Fruit fly (Drosophila melanogaster) whole organism, embryonic: ENCODE results near the gene SPARC.

Source experiments
- ATbp ChIP-seq: fragments of 200-800 bp; sonication (Bioruptor generic); optimal IDR thresholded peaks from 2 replicates; lab custom pipeline; 2017; ENCODE audit warnings: missing biosample characterization, mild to moderate bottlenecking, missing genetic modification characterization, missing genetic modification reagents
- Asciz ChIP-seq: fragments of 200-800 bp; sonication (Bioruptor generic); optimal IDR thresholded peaks from 2 replicates; lab custom pipeline; 2017; ENCODE audit warnings: missing biosample characterization, mild to moderate bottlenecking, missing genetic modification characterization, missing genetic modification reagents
- CG10274 ChIP-seq: fragments of 200-800 bp; sonication (Bioruptor generic); optimal IDR thresholded peaks from 3 replicates; lab custom pipeline; 2017; ENCODE audit warnings: missing biosample characterization, mild to moderate bottlenecking, missing genetic modification characterization
- CG10321 ChIP-seq: fragments of 200-800 bp; sonication (Bioruptor generic); IDR thresholded peaks from 2 replicates; pipeline ENCODE4 v1.3.6; 2022; ENCODE audit warnings: missing biosample characterization, missing genetic modification characterization
- CG11247 ChIP-seq: fragments of 200-800 bp; sonication (Bioruptor generic); IDR thresholded peaks from 2 replicates; pipeline ENCODE4 v1.3.6; 2022; ENCODE audit warnings: missing biosample characterization, missing genetic modification characterization
- CG12155 ChIP-seq: fragments of 200-800 bp; sonication (Bioruptor generic); optimal IDR thresholded peaks from 3 replicates; lab custom pipeline; 2016; ENCODE audit warnings: missing biosample characterization, missing genetic modification characterization
- CG1233 ChIP-seq: fragments of 200-800 bp; sonication (Bioruptor generic); optimal IDR thresholded peaks from 4 replicates; lab custom pipeline; 2018; ENCODE audit warnings: missing biosample characterization, mild to moderate bottlenecking, missing genetic modification characterization
- CG12391 ChIP-seq: fragments of 200-800 bp; sonication (Bioruptor generic); optimal IDR thresholded peaks from 3 replicates; lab custom pipeline; 2018; ENCODE audit warnings: missing biosample characterization, mild to moderate bottlenecking, missing genetic modification characterization, moderate library complexity
- CG13123 ChIP-seq: fragments of 200-800 bp; sonication (Bioruptor generic); optimal IDR thresholded peaks from 2 replicates; lab custom pipeline; 2016; ENCODE audit warnings: missing biosample characterization, missing genetic modification characterization
- CG14667 ChIP-seq: fragments of 200-800 bp; sonication (Bioruptor generic); IDR thresholded peaks from 2 replicates; pipeline ENCODE4 v1.3.6; 2022; ENCODE audit warnings: missing biosample characterization, missing genetic modification characterization
- CG14710 ChIP-seq: fragments of 200-800 bp; sonication (Bioruptor generic); optimal IDR thresholded peaks from 3 replicates; lab custom pipeline; 2019; ENCODE audit warnings: missing biosample characterization, mild to moderate bottlenecking, missing genetic modification characterization, moderate library complexity
- CG17328 ChIP-seq: fragments of 200-800 bp; sonication (Bioruptor generic); IDR thresholded peaks from 2 replicates; pipeline ENCODE4 v1.3.6; 2022; ENCODE audit warnings: missing biosample characterization, missing genetic modification characterization
- CG17912 ChIP-seq: fragments of 200-800 bp; sonication (Bioruptor generic); optimal IDR thresholded peaks from 2 replicates; lab custom pipeline; 2018; ENCODE audit warnings: missing biosample characterization, mild to moderate bottlenecking, missing genetic modification characterization
- CG18262 ChIP-seq: fragments of 200-800 bp; optimal IDR thresholded peaks from 3 replicates; lab custom pipeline; 2019; ENCODE audit warnings: missing biosample characterization, mild to moderate bottlenecking, missing genetic modification characterization, moderate library complexity
- CG2202 ChIP-seq: fragments of 200-800 bp; sonication (Bioruptor generic); optimal IDR thresholded peaks from 2 replicates; lab custom pipeline; 2018; ENCODE audit warnings: missing biosample characterization, mild to moderate bottlenecking, missing genetic modification characterization
- CG30020 ChIP-seq: fragments of 200-800 bp; optimal IDR thresholded peaks from 2 replicates; lab custom pipeline; 2019; ENCODE audit warnings: missing biosample characterization, mild to moderate bottlenecking, missing genetic modification characterization, moderate library complexity
- CG31365 ChIP-seq: fragments of 200-800 bp; sonication (Bioruptor generic); optimal IDR thresholded peaks from 2 replicates; lab custom pipeline; 2018; ENCODE audit warnings: missing biosample characterization, mild to moderate bottlenecking, missing genetic modification characterization
- CG31388 ChIP-seq: fragments of 200-800 bp; sonication (Bioruptor generic); optimal IDR thresholded peaks from 2 replicates; lab custom pipeline; 2016; ENCODE audit warnings: missing biosample characterization, missing genetic modification characterization
- CG32772 ChIP-seq: fragments of 200-800 bp; sonication (Bioruptor generic); IDR thresholded peaks from 2 replicates; pipeline ENCODE4 v1.3.6; 2022; ENCODE audit warnings: missing biosample characterization, missing genetic modification characterization
- CG5180 ChIP-seq: fragments of 200-800 bp; sonication (Bioruptor generic); optimal IDR thresholded peaks from 3 replicates; lab custom pipeline; 2017; ENCODE audit warnings: missing biosample characterization, missing genetic modification characterization, mild to moderate bottlenecking, moderate library complexity, missing genetic modification reagents
- CG5245 ChIP-seq: fragments of 200-800 bp; sonication (Bioruptor generic); optimal IDR thresholded peaks from 3 replicates; lab custom pipeline; 2016; ENCODE audit warnings: missing biosample characterization, missing genetic modification characterization
- CG6175 ChIP-seq: fragments of 200-800 bp; sonication (Bioruptor generic); IDR thresholded peaks from 3 replicates; pipeline ENCODE4 v1.3.6; 2022; ENCODE audit warnings: missing biosample characterization, missing genetic modification characterization
- CG8478 ChIP-seq: fragments of >200 bp; optimal IDR thresholded peaks from 2 replicates; lab custom pipeline; 2018
- CG9609 ChIP-seq: fragments of 200-800 bp; sonication (Bioruptor generic); optimal IDR thresholded peaks from 3 replicates; lab custom pipeline; 2016; ENCODE audit warnings: missing biosample characterization, missing genetic modification characterization
- Ets65A ChIP-seq: fragments of 200-800 bp; sonication (Bioruptor generic); peaks from one replicate; lab custom pipeline; 2016; ENCODE audit warnings: missing biosample characterization, missing genetic modification characterization
- Fer1 ChIP-seq: fragments of 200-800 bp; sonication (Bioruptor generic); optimal IDR thresholded peaks from 2 replicates; lab custom pipeline; 2017; ENCODE audit warnings: missing biosample characterization, mild to moderate bottlenecking, missing genetic modification characterization
- GATAe ChIP-seq: fragments of 200-800 bp; sonication (Bioruptor generic); conservative IDR thresholded peaks from 2 replicates; pipeline ENCODE4 v1.3.6; 2022; ENCODE audit warnings: missing biosample characterization, missing genetic modification characterization
- HLH54F ChIP-seq: fragments of 200-800 bp; sonication (Bioruptor generic); optimal IDR thresholded peaks from 3 replicates; lab custom pipeline; 2016; ENCODE audit warnings: missing biosample characterization, missing genetic modification characterization
- Hr39 ChIP-seq: fragments of >200 bp; optimal IDR thresholded peaks from 2 replicates; lab custom pipeline; 2017
- MTF-1 ChIP-seq: fragments of 200-800 bp; sonication (Bioruptor generic); optimal IDR thresholded peaks from 2 replicates; lab custom pipeline; 2018; ENCODE audit warnings: missing biosample characterization, mild to moderate bottlenecking, missing genetic modification characterization, borderline replicate concordance
- Mad ChIP-seq: fragments of 200-800 bp; sonication (Bioruptor generic); optimal IDR thresholded peaks from 2 replicates; lab custom pipeline; 2016; ENCODE audit warnings: missing biosample characterization, missing genetic modification characterization
- Neu2 ChIP-seq: fragments of 200-800 bp; sonication (Bioruptor generic); optimal IDR thresholded peaks from 3 replicates; lab custom pipeline; 2016; ENCODE audit warnings: missing biosample characterization, missing genetic modification characterization, borderline replicate concordance
- Oli ChIP-seq: fragments of 200-800 bp; sonication (Bioruptor generic); optimal IDR thresholded peaks from 2 replicates; lab custom pipeline; 2018; ENCODE audit warnings: missing biosample characterization, mild to moderate bottlenecking, missing genetic modification characterization, moderate library complexity
- Pdp1 ChIP-seq, 2 experiments: fragments of 200-800 bp; sonication (Bioruptor generic); optimal IDR thresholded peaks; 3 replicates each; lab custom pipeline; 2016; ENCODE audit warnings: missing biosample characterization in 2 of 2, missing genetic modification characterization in 2 of 2, mild to moderate bottlenecking in 1 of 2, moderate library complexity in 1 of 2
- Ptx1 ChIP-seq: fragments of 200-800 bp; sonication (Bioruptor generic); IDR thresholded peaks from 2 replicates; pipeline ENCODE4 v1.3.6; 2022; ENCODE audit warnings: missing biosample characterization, missing genetic modification characterization
- Six4 ChIP-seq: fragments of 200-800 bp; sonication (Bioruptor generic); optimal IDR thresholded peaks from 2 replicates; lab custom pipeline; 2016; ENCODE audit warnings: missing biosample characterization, missing genetic modification characterization
- Sry-δ ChIP-seq: fragments of 200-800 bp; sonication (Bioruptor generic); optimal IDR thresholded peaks from 2 replicates; lab custom pipeline; 2016; ENCODE audit warnings: missing biosample characterization, missing genetic modification characterization
- TFAM ChIP-seq: fragments of 200-800 bp; sonication (Bioruptor generic); optimal IDR thresholded peaks from 2 replicates; lab custom pipeline; 2017; ENCODE audit warnings: missing biosample characterization, missing genetic modification characterization, inconsistent platforms
- amos ChIP-seq: fragments of 200-800 bp; sonication (Bioruptor generic); IDR thresholded peaks from 2 replicates; pipeline ENCODE4 v1.3.6; 2022; ENCODE audit warnings: missing biosample characterization, missing genetic modification characterization; ENCODE audit not compliant: partially characterized antibody
- chn ChIP-seq: fragments of 200-800 bp; sonication (Bioruptor generic); optimal IDR thresholded peaks from 2 replicates; lab custom pipeline; 2016; ENCODE audit warnings: missing biosample characterization, missing genetic modification characterization
- dan ChIP-seq: fragments of 200-800 bp; sonication (Bioruptor generic); IDR thresholded peaks from 2 replicates; pipeline ENCODE4 v1.3.6; 2022; ENCODE audit warnings: missing biosample characterization, missing genetic modification characterization
- dati ChIP-seq: fragments of 200-800 bp; sonication (Bioruptor generic); IDR thresholded peaks from 2 replicates; pipeline ENCODE4 v1.3.6; 2022; ENCODE audit warnings: missing biosample characterization, missing genetic modification characterization
- hth ChIP-seq: fragments of >200 bp; optimal IDR thresholded peaks from 2 replicates; lab custom pipeline; 2017; ENCODE audit warnings: inconsistent platforms
- jigr1 ChIP-seq: fragments of 200-800 bp; sonication (Bioruptor generic); IDR thresholded peaks from 3 replicates; pipeline ENCODE4 v1.3.6; 2022; ENCODE audit warnings: missing biosample characterization, missing genetic modification characterization
- pros ChIP-seq: fragments of 200-800 bp; sonication (Bioruptor generic); optimal IDR thresholded peaks from 3 replicates; lab custom pipeline; 2019; ENCODE audit warnings: missing biosample characterization, mild to moderate bottlenecking, missing genetic modification characterization, moderate library complexity
- ro ChIP-seq: fragments of 200-800 bp; sonication (Bioruptor generic); IDR thresholded peaks from 2 replicates; pipeline ENCODE4 v1.3.6; 2022; ENCODE audit warnings: missing biosample characterization, missing genetic modification characterization
- so ChIP-seq: fragments of 200-800 bp; sonication (Bioruptor generic); IDR thresholded peaks from 3 replicates; pipeline ENCODE4 v1.3.6; 2022; ENCODE audit warnings: missing biosample characterization, missing genetic modification characterization
- ssp ChIP-seq: fragments of 200-800 bp; sonication (Bioruptor generic); IDR thresholded peaks from 2 replicates; pipeline ENCODE4 v1.3.6; 2022; ENCODE audit warnings: missing biosample characterization, missing genetic modification characterization
- sug ChIP-seq: fragments of 200-800 bp; optimal IDR thresholded peaks from 2 replicates; lab custom pipeline; 2019; ENCODE audit warnings: missing biosample characterization, mild to moderate bottlenecking, missing genetic modification characterization, moderate library complexity
- vfl ChIP-seq: fragments of 200-800 bp; sonication (Bioruptor generic); optimal IDR thresholded peaks from 2 replicates; lab custom pipeline; 2016; ENCODE audit warnings: missing biosample characterization, missing genetic modification characterization
- yki ChIP-seq: fragments of >200 bp; optimal IDR thresholded peaks from 3 replicates; lab custom pipeline; 2018
- zen2 ChIP-seq: fragments of 200-800 bp; sonication (Bioruptor generic); IDR thresholded peaks from 3 replicates; pipeline ENCODE4 v1.3.6; 2022; ENCODE audit warnings: missing biosample characterization, missing genetic modification characterization; ENCODE audit not compliant: partially characterized antibody
- zf30C ChIP-seq: fragments of 200-800 bp; sonication (Bioruptor generic); optimal IDR thresholded peaks from 3 replicates; lab custom pipeline; 2018; ENCODE audit warnings: missing biosample characterization, mild to moderate bottlenecking, missing genetic modification characterization

The SPARC gene

dm6 chr3R:26899982-26900381, 28.2 kb upstream of the SPARC start (continued):
- TF ChIP-seq CG17912 (GFP tag; lab: Kevin White, UChicago): no peak
- TF ChIP-seq amos: no peak
- no peak for TF ChIP-seq vfl (GFP tag; lab: Kevin White, UChicago)
- peak; percentile 25 for TF ChIP-seq Six4 (GFP tag; lab: Kevin White, UChicago)
- no peak for TF ChIP-seq CG12155 (GFP tag; lab: Kevin White, UChicago)
- peak; percentile 53 for TF ChIP-seq Oli (tag; lab: Kevin White, UChicago)
- no peak for TF ChIP-seq Hr39
- no peak for TF ChIP-seq Sry-δ
- peak; percentile 71 for TF ChIP-seq ro (GFP tag; lab: Robert Waterston, UW)
- TF ChIP-seq CG14710 (tag; lab: Kevin White, UChicago): peak; percentile 28
- peak; percentile 40 for TF ChIP-seq ATbp (GFP tag; lab: Kevin White, UChicago)
- peak; percentile 39; the same call in 1 of the 2 replicates for TF ChIP-seq CG32772 (GFP tag; lab: Robert Waterston, UW)
- no peak for TF ChIP-seq dan
- peak; percentile 1 for TF ChIP-seq chn (GFP tag; lab: Kevin White, UChicago)
- TF ChIP-seq Asciz: peak; percentile 43
- TF ChIP-seq Ptx1 (GFP tag; lab: Robert Waterston, UW): peak; percentile 66
- TF ChIP-seq CG9609 (GFP tag; lab: Kevin White, UChicago): no peak
- TF ChIP-seq jigr1 (GFP tag; lab: Robert Waterston, UW): no peak
- TF ChIP-seq Pdp1 (GFP tag; optimal IDR thresholded peaks at IDR 0.05; lab: Kevin White, UChicago): no peak
- peak; percentile 47 for TF ChIP-seq Ets65A (GFP tag; lab: Kevin White, UChicago)
- no peak for TF ChIP-seq CG30020 (tag; lab: Kevin White, UChicago)
- peak; percentile 44 for TF ChIP-seq CG12391 (tag; lab: Kevin White, UChicago)
- no peak for TF ChIP-seq CG1233 (GFP tag; lab: Kevin White, UChicago)
- no peak for TF ChIP-seq zen2 (GFP tag; lab: Robert Waterston, UW)
- TF ChIP-seq CG5245 (GFP tag; lab: Kevin White, UChicago): no peak
- TF ChIP-seq pros (GFP tag; lab: Kevin White, UChicago): no peak
- TF ChIP-seq hth (lab: Kevin White, UChicago): no peak
- TF ChIP-seq CG2202 (tag; lab: Kevin White, UChicago): no peak
- TF ChIP-seq Neu2: no peak
- no peak for TF ChIP-seq Fer1 (GFP tag; lab: Kevin White, UChicago)
- peak; percentile 22; the same call in 1 of the 2 replicates for TF ChIP-seq ssp (GFP tag; lab: Robert Waterston, UW)
- TF ChIP-seq dati (GFP tag; lab: Robert Waterston, UW): no peak
- no peak for TF ChIP-seq CG6175 (GFP tag; lab: Robert Waterston, UW)
- TF ChIP-seq so (GFP tag; lab: Robert Waterston, UW): no peak
- TF ChIP-seq CG10274 (GFP tag; lab: Kevin White, UChicago): no peak
- peak; percentile 73 for TF ChIP-seq CG17328 (GFP tag; lab: Robert Waterston, UW)
- no peak for TF ChIP-seq Mad (GFP tag; lab: Kevin White, UChicago)
- TF ChIP-seq CG5180: no peak
- TF ChIP-seq TFAM (GFP tag; lab: Kevin White, UChicago): no peak
- TF ChIP-seq CG11247 (GFP tag; lab: Robert Waterston, UW): 0 out of 2 replicates have a peak, but pooled peaks have one; percentile 13
- no peak for TF ChIP-seq MTF-1 (GFP tag; lab: Kevin White, UChicago)
- TF ChIP-seq CG13123 (GFP tag; lab: Kevin White, UChicago): peak; percentile 8
- no peak for TF ChIP-seq HLH54F (GFP tag; lab: Kevin White, UChicago)
- TF ChIP-seq CG31365 (tag; lab: Kevin White, UChicago): no peak
- peak; percentile 58 for TF ChIP-seq CG18262 (tag; lab: Kevin White, UChicago)
- TF ChIP-seq CG14667 (GFP tag; lab: Robert Waterston, UW): peak; percentile 32; the same call in 1 of the 2 replicates
- no peak for TF ChIP-seq sug (tag; lab: Kevin White, UChicago)
- TF ChIP-seq CG10321 (GFP tag; lab: Robert Waterston, UW): no peak
- TF ChIP-seq GATAe (GFP tag; lab: Robert Waterston, UW): no peak
- no peak for TF ChIP-seq CG8478 (lab: Kevin White, UChicago)
- TF ChIP-seq yki (lab: Kevin White, UChicago): no peak
- TF ChIP-seq CG31388 (GFP tag; lab: Kevin White, UChicago): no peak
- no peak for TF ChIP-seq zf30C (GFP tag; lab: Kevin White, UChicago)
